Fruit fly (Drosophila melanogaster) Kc167 (cell line): ENCODE measurements around the gene CG2608.

Experiments
- Sin3A ChIP-seq: fragments of >200 bp; optimal IDR thresholded peaks from 2 replicates; lab custom pipeline; 2018; ENCODE audit warnings: missing external identifiers
- h ChIP-seq: fragments of >200 bp; optimal IDR thresholded peaks from 3 replicates; lab custom pipeline; 2018; ENCODE audit warnings: missing external identifiers
- insv ChIP-seq: fragments of >200 bp; optimal IDR thresholded peaks from 3 replicates; lab custom pipeline; 2018; ENCODE audit warnings: missing external identifiers
- psq ChIP-seq: fragments of >200 bp; optimal IDR thresholded peaks from 2 replicates; lab custom pipeline; 2017; ENCODE audit warnings: missing external identifiers

- TF ChIP-seq h: no peak
- TF ChIP-seq psq (lab: Kevin White, UChicago): no peak
- no peak for TF ChIP-seq Sin3A (lab: Kevin White, UChicago)
- no peak for TF ChIP-seq insv (lab: Kevin White, UChicago)
These were observed 41.5 kb upstream of the CG2608 start, which contains the start of gene CG31677 for dm6 chr2L:20604096-20604495.
